Worm (Caenorhabditis elegans) whole organism, mixed stage, embryonic: Measurements from ENCODE around the gene vem-1.

Source experiments
- ces-1 ChIP-seq: fragments of 150-350 bp; optimal IDR thresholded peaks from 2 replicates; lab custom pipeline; 2014; ENCODE audit warnings: missing biosample characterization, missing genetic modification reagents, missing genetic modification characterization
- cnd-1 ChIP-seq: fragments of 200-800 bp; sonication (Bioruptor generic); optimal IDR thresholded peaks from 2 replicates; lab custom pipeline; 2018; ENCODE audit warnings: mild to moderate bottlenecking, missing genetic modification characterization, missing compliant biosample characterization
- elt-1 ChIP-seq: sonication (generic microtip); optimal IDR thresholded peaks from 2 replicates; lab custom pipeline; 2017; ENCODE audit warnings: missing genetic modification characterization, mild to moderate bottlenecking, missing compliant biosample characterization, antibody characterized with exemption, moderate library complexity, borderline replicate concordance; ENCODE audit not compliant: insufficient read depth
- elt-3 ChIP-seq: fragments of 150-350 bp; optimal IDR thresholded peaks from 2 replicates; lab custom pipeline; 2014; ENCODE audit warnings: missing biosample characterization, missing genetic modification characterization
- ham-2 ChIP-seq: fragments of 200-800 bp; sonication (Bioruptor generic); optimal IDR thresholded peaks from 2 replicates; lab custom pipeline; 2018; ENCODE audit warnings: mild to moderate bottlenecking, missing genetic modification characterization, missing compliant biosample characterization
- lin-13 ChIP-seq: fragments of 150-350 bp; optimal IDR thresholded peaks from 2 replicates; lab custom pipeline; 2014; ENCODE audit warnings: missing biosample characterization, missing genetic modification characterization
- mep-1 ChIP-seq: fragments of 150-350 bp; optimal IDR thresholded peaks from 2 replicates; lab custom pipeline; 2017; ENCODE audit warnings: missing biosample characterization, missing genetic modification reagents, missing genetic modification characterization, inconsistent platforms
- nhr-237 ChIP-seq: fragments of 150-350 bp; optimal IDR thresholded peaks from 2 replicates; lab custom pipeline; 2014; ENCODE audit warnings: missing biosample characterization, missing genetic modification characterization
- nhr-28 ChIP-seq: fragments of 150-350 bp; optimal IDR thresholded peaks from 2 replicates; lab custom pipeline; 2014; ENCODE audit warnings: missing biosample characterization, missing genetic modification characterization
- pha-4 ChIP-seq: fragments of 150-350 bp; optimal IDR thresholded peaks from 2 replicates; lab custom pipeline; 2018; ENCODE audit warnings: missing biosample characterization, missing genetic modification reagents, missing genetic modification characterization
- snpc-4 ChIP-seq: fragments of 150-350 bp; optimal IDR thresholded peaks from 2 replicates; lab custom pipeline; 2014; ENCODE audit warnings: missing biosample characterization, missing genetic modification characterization
- unc-39 ChIP-seq: fragments of 150-350 bp; optimal IDR thresholded peaks from 2 replicates; lab custom pipeline; 2014; ENCODE audit warnings: missing biosample characterization, missing genetic modification characterization
- unc-62 ChIP-seq: fragments of 150-350 bp; optimal IDR thresholded peaks from 2 replicates; lab custom pipeline; 2014; ENCODE audit warnings: missing biosample characterization, missing genetic modification reagents, missing genetic modification characterization
- ztf-11 ChIP-seq: fragments of 150-350 bp; optimal IDR thresholded peaks from 2 replicates; lab custom pipeline; 2014; ENCODE audit warnings: missing biosample characterization, missing genetic modification characterization

DNA sequence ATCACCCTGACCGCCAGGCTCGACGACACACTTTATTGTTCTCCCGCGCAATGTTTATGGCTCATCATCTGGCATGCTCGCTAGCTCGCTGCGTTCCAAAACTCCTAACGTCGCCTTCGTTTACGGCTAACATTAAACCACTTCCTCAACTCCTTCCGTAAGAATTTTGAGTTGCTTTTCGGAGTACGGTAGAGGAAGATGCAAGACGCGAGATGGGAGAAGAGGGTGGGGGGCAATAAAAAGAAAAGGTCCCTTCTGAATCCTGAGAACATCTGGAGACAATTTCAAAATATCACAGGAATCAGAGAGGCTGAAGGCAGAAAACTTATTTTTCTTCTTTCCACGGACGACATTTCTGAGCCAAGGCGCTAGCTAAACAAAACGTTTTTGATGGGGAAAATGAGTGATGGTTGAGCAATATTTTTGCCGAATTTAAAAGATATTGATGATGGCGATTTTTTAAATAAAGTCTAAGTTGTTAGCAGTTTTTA lies 29.5 kb upstream of the vem-1 start:
- TF ChIP-seq lin-13 (tag; lab: Kevin White, UChicago) (no peak), elt-1 (tag; lab: Kevin White, UChicago) (no peak), snpc-4 (no peak), ces-1 (GFP tag; lab: Kevin White, UChicago) (no peak), unc-39 (tag; lab: Kevin White, UChicago) (no peak), nhr-237 (tag; lab: Kevin White, UChicago) (no peak), unc-62 (GFP tag; lab: Kevin White, UChicago) (no peak), nhr-28 (no peak), mep-1 (tag; lab: Kevin White, UChicago) (no peak), ztf-11 (no peak), elt-3 (tag; lab: Kevin White, UChicago) (no peak), cnd-1 (tag; lab: Kevin White, UChicago) (no peak), ham-2 (GFP tag; lab: Kevin White, UChicago) (no peak), pha-4 (tag; lab: Kevin White, UChicago) (no peak)
